Worm (Caenorhabditis elegans): ENCODE data around the gene F49C12.3.

The F49C12.3 gene

DNA sequence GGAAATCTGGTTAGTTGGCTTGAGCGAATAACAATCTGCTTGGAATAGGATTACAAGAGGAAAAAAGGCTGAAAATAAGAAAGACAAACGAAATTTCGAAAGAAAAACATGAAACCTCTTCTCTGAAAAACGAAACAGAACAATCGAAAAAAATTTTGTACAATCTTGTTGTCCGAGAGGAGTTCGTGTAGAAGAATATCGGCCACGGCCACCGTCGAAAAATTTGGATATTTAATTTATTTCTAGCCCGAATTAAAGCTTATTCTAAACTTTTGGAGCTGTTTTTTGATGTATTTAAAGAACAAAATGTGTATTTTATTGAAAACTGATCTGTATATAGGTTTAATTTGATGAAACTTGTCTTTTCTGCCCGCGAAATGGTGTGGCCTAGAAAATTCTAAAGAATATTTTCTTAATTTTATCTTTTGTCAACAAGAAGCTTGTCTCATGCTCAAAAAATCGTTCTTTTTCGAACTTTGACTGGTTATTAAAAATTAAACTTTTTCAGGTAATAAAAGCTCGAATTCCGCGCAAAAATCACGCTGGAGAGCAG lies 36.4 kb downstream of the F49C12.3 start, which contains the start of gene T20D3.5:
T20D3.5 (plus strand) TSS at position 503 of the 553 bp plus-strand sequence.
- TF ChIP-seq tbx-8 (GFP tag; optimal IDR thresholded peaks at IDR 0.05), result no peak
- no peak for TF ChIP-seq flh-1 (GFP tag; optimal IDR thresholded peaks at IDR 0.05)
- no peak for TF ChIP-seq ztf-11 (tag; optimal IDR thresholded peaks at IDR 0.05)
- no peak for TF ChIP-seq elt-3 (tag; optimal IDR thresholded peaks at IDR 0.05)
- no peak for TF ChIP-seq ces-1 (GFP tag; optimal IDR thresholded peaks at IDR 0.05)
- TF ChIP-seq nhr-76 (tag; optimal IDR thresholded peaks at IDR 0.05), result no peak
- no peak for TF ChIP-seq bed-3 (GFP tag; optimal IDR thresholded peaks at IDR 0.05)
- TF ChIP-seq lsy-2 (tag; optimal IDR thresholded peaks at IDR 0.05), result no peak
- no peak for TF ChIP-seq hlh-1 (tag; optimal IDR thresholded peaks at IDR 0.05)
- no peak for TF ChIP-seq drap-1 (GFP tag; optimal IDR thresholded peaks at IDR 0.05)
- TF ChIP-seq sem-2 (GFP tag; optimal IDR thresholded peaks at IDR 0.05), result no peak
- no peak for TF ChIP-seq unc-39 (tag; optimal IDR thresholded peaks at IDR 0.05)
- TF ChIP-seq nhr-28 (tag; optimal IDR thresholded peaks at IDR 0.05), result no peak
- no peak for TF ChIP-seq mab-5 (tag; optimal IDR thresholded peaks at IDR 0.05)
- no peak for TF ChIP-seq unc-62 (GFP tag; optimal IDR thresholded peaks at IDR 0.05)
- no peak for TF ChIP-seq M03D4.4 (tag; optimal IDR thresholded peaks at IDR 0.05)
- TF ChIP-seq elt-1 (tag; optimal IDR thresholded peaks at IDR 0.05; ENCODE audit: borderline replicate concordance, insufficient read depth), result no peak
- no peak for TF ChIP-seq sptf-1 (tag; optimal IDR thresholded peaks at IDR 0.05)

- TF ChIP-seq drap-1 (GFP tag; optimal IDR thresholded peaks at IDR 0.05) (no peak), snpc-4 (tag; optimal IDR thresholded peaks at IDR 0.05) (no peak), nhr-12 (tag; optimal IDR thresholded peaks at IDR 0.05) (no peak), tbx-8 (GFP tag; optimal IDR thresholded peaks at IDR 0.05) (no peak), M03D4.4 (tag; optimal IDR thresholded peaks at IDR 0.05) (no peak), lin-32 (GFP tag; optimal IDR thresholded peaks at IDR 0.05) (no peak), sem-2 (GFP tag; optimal IDR thresholded peaks at IDR 0.05) (no peak), ham-2 (GFP tag; optimal IDR thresholded peaks at IDR 0.05) (no peak), elt-1 (tag; optimal IDR thresholded peaks at IDR 0.05; ENCODE audit: borderline replicate concordance, insufficient read depth) (no peak), bed-3 (GFP tag; optimal IDR thresholded peaks at IDR 0.05) (no peak), nhr-76 (tag; optimal IDR thresholded peaks at IDR 0.05) (no peak), ztf-11 (tag; optimal IDR thresholded peaks at IDR 0.05) (no peak), nhr-2 (tag; optimal IDR thresholded peaks at IDR 0.05) (no peak), blmp-1 (tag; optimal IDR thresholded peaks at IDR 0.05) (no peak)
Observed at ce11 chrIV:9339205-9339604, 39.0 kb downstream of the F49C12.3 start, which contains the start of gene T20D3.6. Gene T20D3.6 (minus strand): TSS chrIV:9339305.

DNA sequence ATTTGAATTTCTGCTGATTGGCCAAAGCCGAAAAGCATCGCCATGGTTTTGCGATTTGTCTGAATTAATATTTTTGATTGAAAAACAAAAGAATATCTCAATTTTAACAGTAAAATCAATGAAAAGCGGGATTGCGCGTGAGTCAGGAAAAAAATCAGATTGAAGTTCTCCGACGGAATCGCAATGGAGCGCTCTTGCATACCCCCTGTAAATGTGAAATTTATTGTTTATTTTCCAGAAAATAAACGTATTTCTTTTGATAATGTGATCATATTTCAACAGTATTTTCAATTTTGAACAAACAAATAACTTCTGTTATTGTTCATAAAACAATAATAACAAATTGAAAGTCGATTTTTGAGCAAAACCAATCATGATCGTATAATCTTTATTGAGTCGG lies 41.4 kb downstream of the F49C12.3 start, which contains the start of gene vps-26:
vps-26 (minus strand) TSS at position 200 of the 400 bp plus-strand sequence.
- TF ChIP-seq mep-1 (tag; optimal IDR thresholded peaks at IDR 0.05) (peak; percentile 7), hlh-1 (tag; optimal IDR thresholded peaks at IDR 0.05) (no peak), ces-1 (GFP tag; optimal IDR thresholded peaks at IDR 0.05) (peak; percentile 5)

ce11 chrIV:9343102-9343599 lies 42.9 kb downstream of the F49C12.3 start, which contains the start of gene pigc-1:
Gene pigc-1 (minus strand): TSS chrIV:9343152.
- TF ChIP-seq nhr-2 (tag; optimal IDR thresholded peaks at IDR 0.05), result no peak
- no peak for TF ChIP-seq ceh-83 (GFP tag; optimal IDR thresholded peaks at IDR 0.05)
- TF ChIP-seq sptf-1 (tag; optimal IDR thresholded peaks at IDR 0.05), result no peak
